Fruit fly (Drosophila melanogaster) whole organism, embryonic: ENCODE measurements around the gene CG7275.

Source experiments
- CG10274 ChIP-seq: fragments of 200-800 bp; sonication (Bioruptor generic); optimal IDR thresholded peaks from 3 replicates; lab custom pipeline; 2017; ENCODE audit warnings: missing biosample characterization, mild to moderate bottlenecking, missing genetic modification characterization
- CG12659 ChIP-seq: fragments of 200-800 bp; sonication (Bioruptor generic); optimal IDR thresholded peaks from 3 replicates; lab custom pipeline; 2017; ENCODE audit warnings: mild to moderate bottlenecking, missing biosample characterization, missing genetic modification reagents, missing genetic modification characterization
- Sin3A ChIP-seq: fragments of >200 bp; optimal IDR thresholded peaks from 2 replicates; lab custom pipeline; 2018
- fru ChIP-seq: fragments of >200 bp; optimal IDR thresholded peaks from 2 replicates; lab custom pipeline; 2017
- otp ChIP-seq: fragments of 200-800 bp; sonication (Bioruptor generic); IDR thresholded peaks from 3 replicates; pipeline ENCODE4, ENCODE4 v1.3.6; 2022; ENCODE audit warnings: missing biosample characterization, missing genetic modification characterization
- salm ChIP-seq: fragments of 200-800 bp; sonication (Bioruptor generic); optimal IDR thresholded peaks from 2 replicates; lab custom pipeline; 2018; ENCODE audit warnings: missing biosample characterization, mild to moderate bottlenecking, missing genetic modification characterization

dm6 chr3L:15474010-15474409 lies 24.7 kb upstream of the CG7275 start, which contains the start of gene cocoon:
- TF ChIP-seq fru (lab: Kevin White, UChicago) (no peak), otp (GFP tag; lab: Robert Waterston, UW) (no peak), Sin3A (lab: Kevin White, UChicago) (no peak), salm (tag; lab: Kevin White, UChicago) (no peak), CG12659 (GFP tag; lab: Kevin White, UChicago) (no peak), CG10274 (GFP tag; lab: Kevin White, UChicago) (no peak)
